Fruit fly (Drosophila melanogaster) whole organism, embryonic: ENCODE measurements around the gene shams.

Experiments used
- CG10267 ChIP-seq: fragments of 200-800 bp; sonication (Bioruptor generic); optimal IDR thresholded peaks from 2 replicates; lab custom pipeline; 2018; ENCODE audit warnings: missing biosample characterization, mild to moderate bottlenecking, missing genetic modification characterization, moderate library complexity
- CG12155 ChIP-seq: fragments of 200-800 bp; sonication (Bioruptor generic); optimal IDR thresholded peaks from 3 replicates; lab custom pipeline; 2016; ENCODE audit warnings: missing biosample characterization, missing genetic modification characterization
- CG12219 ChIP-seq: fragments of 200-800 bp; sonication (Bioruptor generic); optimal IDR thresholded peaks from 3 replicates; lab custom pipeline; 2018; ENCODE audit warnings: missing biosample characterization, mild to moderate bottlenecking, missing genetic modification characterization
- CG1603 ChIP-seq: fragments of 200-800 bp; sonication (Bioruptor generic); optimal IDR thresholded peaks from 2 replicates; lab custom pipeline; 2019; ENCODE audit warnings: missing biosample characterization, mild to moderate bottlenecking, missing genetic modification characterization, moderate library complexity
- CG17359 ChIP-seq: fragments of 200-800 bp; sonication (Bioruptor generic); optimal IDR thresholded peaks from 3 replicates; lab custom pipeline; 2018; ENCODE audit warnings: missing biosample characterization, mild to moderate bottlenecking, missing genetic modification characterization, moderate library complexity
- CG30020 ChIP-seq: fragments of 200-800 bp; optimal IDR thresholded peaks from 2 replicates; lab custom pipeline; 2019; ENCODE audit warnings: missing biosample characterization, mild to moderate bottlenecking, missing genetic modification characterization, moderate library complexity
- CG34376 ChIP-seq: fragments of 200-800 bp; sonication (Bioruptor generic); optimal IDR thresholded peaks from 2 replicates; lab custom pipeline; 2018; ENCODE audit warnings: missing biosample characterization, mild to moderate bottlenecking, missing genetic modification characterization
- CG3995 ChIP-seq: fragments of 200-800 bp; sonication (Bioruptor generic); optimal IDR thresholded peaks from 3 replicates; lab custom pipeline; 2016; ENCODE audit warnings: missing biosample characterization, missing genetic modification characterization
- CG4404 ChIP-seq: fragments of 200-800 bp; sonication (Bioruptor generic); IDR thresholded peaks from 2 replicates; pipeline ENCODE4 v1.3.6; 2022; ENCODE audit warnings: missing biosample characterization, missing genetic modification characterization
- CG8924 ChIP-seq: fragments of 200-800 bp; optimal IDR thresholded peaks from 3 replicates; lab custom pipeline; 2019; ENCODE audit warnings: missing biosample characterization, mild to moderate bottlenecking, missing genetic modification characterization, moderate library complexity
- CrebB ChIP-seq: fragments of 200-800 bp; sonication (Bioruptor generic); optimal IDR thresholded peaks from 3 replicates; lab custom pipeline; 2018; ENCODE audit warnings: missing biosample characterization, mild to moderate bottlenecking, missing genetic modification characterization
- D ChIP-seq, 2 experiments: fragments of 200-800 bp in 1 of 2; fragments of >200 bp in 1 of 2; sonication (Bioruptor generic) in 1 of 2; optimal IDR thresholded peaks; 2 replicates in 1 of 2; 3 replicates in 1 of 2; lab custom pipeline; 2017; ENCODE audit warnings: mild to moderate bottlenecking in 1 of 2, missing biosample characterization in 1 of 2, missing genetic modification characterization in 1 of 2, missing genetic modification reagents in 1 of 2
- D19A ChIP-seq: fragments of 200-800 bp; optimal IDR thresholded peaks from 3 replicates; lab custom pipeline; 2019; ENCODE audit warnings: missing biosample characterization, mild to moderate bottlenecking, missing genetic modification characterization, moderate library complexity
- MTF-1 ChIP-seq: fragments of 200-800 bp; sonication (Bioruptor generic); optimal IDR thresholded peaks from 2 replicates; lab custom pipeline; 2018; ENCODE audit warnings: missing biosample characterization, mild to moderate bottlenecking, missing genetic modification characterization, borderline replicate concordance
- Med ChIP-seq: fragments of 200-800 bp; sonication (Bioruptor generic); peaks from one replicate; lab custom pipeline; 2016; ENCODE audit warnings: missing biosample characterization, missing genetic modification characterization, mild to moderate bottlenecking, inconsistent platforms, moderate library complexity
- Meics ChIP-seq: fragments of 200-800 bp; sonication (Bioruptor generic); optimal IDR thresholded peaks from 2 replicates; lab custom pipeline; 2017; ENCODE audit warnings: missing biosample characterization, mild to moderate bottlenecking, missing genetic modification characterization
- Pdp1 ChIP-seq, 2 experiments: fragments of 200-800 bp; sonication (Bioruptor generic); optimal IDR thresholded peaks; 3 replicates each; lab custom pipeline; 2016; ENCODE audit warnings: missing biosample characterization in 2 of 2, missing genetic modification characterization in 2 of 2, mild to moderate bottlenecking in 1 of 2, moderate library complexity in 1 of 2
- Stat92E ChIP-seq, 3 experiments: fragments of >200 bp in 2 of 3; fragments of 200-800 bp in 1 of 3; sonication (Bioruptor generic) in 1 of 3; optimal IDR thresholded peaks; 2 replicates each; lab custom pipeline; 2017 to 2019; ENCODE audit warnings: missing biosample characterization in 3 of 3, missing genetic modification characterization in 3 of 3, mild to moderate bottlenecking in 1 of 3, moderate library complexity in 1 of 3
- Trl ChIP-seq, 3 experiments: fragments of >200 bp in 2 of 3; fragments of 200-800 bp in 1 of 3; sonication (Bioruptor generic) in 1 of 3; optimal IDR thresholded peaks; 2 replicates in 1 of 3; 3 replicates in 2 of 3; lab custom pipeline; 2016 to 2017; ENCODE audit warnings: missing biosample characterization in 1 of 3, missing genetic modification characterization in 1 of 3
- bsh ChIP-seq, 2 experiments: fragments of 200-800 bp; sonication (Bioruptor generic); optimal IDR thresholded peaks; 2 replicates each; lab custom pipeline; 2017 to 2018; ENCODE audit warnings: mild to moderate bottlenecking in 2 of 2, missing biosample characterization in 2 of 2, missing genetic modification characterization in 2 of 2, moderate library complexity in 1 of 2
- corto ChIP-seq: fragments of 200-800 bp; sonication (Bioruptor generic); optimal IDR thresholded peaks from 2 replicates; lab custom pipeline; 2016; ENCODE audit warnings: missing biosample characterization, mild to moderate bottlenecking, missing genetic modification characterization, moderate library complexity
- gfzf ChIP-seq: fragments of 200-800 bp; sonication (Bioruptor generic); optimal IDR thresholded peaks from 2 replicates; lab custom pipeline; 2016; ENCODE audit warnings: missing biosample characterization, mild to moderate bottlenecking, missing genetic modification characterization, moderate library complexity
- grn ChIP-seq: fragments of 200-800 bp; sonication (Bioruptor generic); optimal IDR thresholded peaks from 3 replicates; lab custom pipeline; 2017; ENCODE audit warnings: missing biosample characterization, missing genetic modification characterization
- h ChIP-seq: fragments of >200 bp; optimal IDR thresholded peaks from 2 replicates; lab custom pipeline; 2017
- her ChIP-seq: fragments of 200-800 bp; sonication (Bioruptor generic); optimal IDR thresholded peaks from 2 replicates; lab custom pipeline; 2016; ENCODE audit warnings: missing biosample characterization, missing genetic modification characterization
- kah ChIP-seq: fragments of 200-800 bp; sonication (Bioruptor generic); optimal IDR thresholded peaks from 2 replicates; lab custom pipeline; 2018; ENCODE audit warnings: missing biosample characterization, mild to moderate bottlenecking, missing genetic modification characterization
- kay ChIP-seq: fragments of 200-800 bp; sonication (Bioruptor generic); optimal IDR thresholded peaks from 2 replicates; lab custom pipeline; 2016; ENCODE audit warnings: missing biosample characterization, missing genetic modification characterization
- lab ChIP-seq: fragments of 200-800 bp; sonication (Bioruptor generic); optimal IDR thresholded peaks from 3 replicates; lab custom pipeline; 2017; ENCODE audit warnings: missing biosample characterization, missing genetic modification characterization, mild to moderate bottlenecking, moderate library complexity, missing genetic modification reagents
- onecut ChIP-seq: fragments of 200-800 bp; sonication (Bioruptor generic); IDR thresholded peaks from 2 replicates; pipeline ENCODE4 v1.3.6; 2022; ENCODE audit warnings: missing biosample characterization, missing genetic modification characterization
- sc ChIP-seq, 3 experiments: fragments of >200 bp in 2 of 3; fragments of 200-800 bp in 1 of 3; sonication (Bioruptor generic) in 1 of 3; optimal IDR thresholded peaks; 2 replicates in 2 of 3; 3 replicates in 1 of 3; lab custom pipeline; 2017; ENCODE audit warnings: mild to moderate bottlenecking in 1 of 3, missing biosample characterization in 1 of 3, missing genetic modification characterization in 1 of 3, missing genetic modification reagents in 1 of 3
- sd ChIP-seq: fragments of 200-800 bp; sonication (Bioruptor generic); optimal IDR thresholded peaks from 3 replicates; lab custom pipeline; 2018; ENCODE audit warnings: missing biosample characterization, mild to moderate bottlenecking, missing genetic modification characterization, moderate library complexity
- sqz ChIP-seq: fragments of 200-800 bp; sonication (Bioruptor generic); optimal IDR thresholded peaks from 3 replicates; lab custom pipeline; 2018; ENCODE audit warnings: missing biosample characterization, mild to moderate bottlenecking, missing genetic modification characterization
- sug ChIP-seq: fragments of 200-800 bp; optimal IDR thresholded peaks from 2 replicates; lab custom pipeline; 2019; ENCODE audit warnings: missing biosample characterization, mild to moderate bottlenecking, missing genetic modification characterization, moderate library complexity
- tll ChIP-seq, 2 experiments: fragments of 200-800 bp in 1 of 2; fragments of >200 bp in 1 of 2; sonication (Bioruptor generic) in 1 of 2; optimal IDR thresholded peaks; 2 replicates each; lab custom pipeline; 2017 to 2019; ENCODE audit warnings: missing biosample characterization in 2 of 2, missing genetic modification characterization in 2 of 2, mild to moderate bottlenecking in 1 of 2, moderate library complexity in 1 of 2
- tna ChIP-seq: fragments of 200-800 bp; sonication (Bioruptor generic); IDR thresholded peaks from 2 replicates; pipeline ENCODE4 v1.3.6; 2022; ENCODE audit warnings: missing biosample characterization, missing genetic modification characterization; ENCODE audit not compliant: partially characterized antibody
- toy ChIP-seq: fragments of 200-800 bp; sonication (Bioruptor generic); IDR thresholded peaks from 2 replicates; pipeline ENCODE4 v1.3.6; 2022; ENCODE audit warnings: missing biosample characterization, missing genetic modification characterization
- zf30C ChIP-seq: fragments of 200-800 bp; sonication (Bioruptor generic); optimal IDR thresholded peaks from 3 replicates; lab custom pipeline; 2018; ENCODE audit warnings: missing biosample characterization, mild to moderate bottlenecking, missing genetic modification characterization

The shams gene

dm6 chr3R:25049742-25050517, 24.5 kb downstream of the shams start (continued):
- TF ChIP-seq Trl (optimal IDR thresholded peaks at IDR 0.05; lab: Kevin White, UChicago): peak; percentile 49 to 84
- peak; percentile 9 for TF ChIP-seq Trl (GFP tag; optimal IDR thresholded peaks at IDR 0.05; lab: Kevin White, UChicago)
- peak; percentile 8 for TF ChIP-seq CG12219 (GFP tag; lab: Kevin White, UChicago)
- peak; percentile 42 for TF ChIP-seq Meics (GFP tag; lab: Kevin White, UChicago)
- no peak for TF ChIP-seq toy (GFP tag; lab: Robert Waterston, UW)
- peak; percentile 34 for TF ChIP-seq sqz (GFP tag; lab: Kevin White, UChicago)
- peak; percentile 91 for TF ChIP-seq CG34376
- no peak for TF ChIP-seq D19A (tag; lab: Kevin White, UChicago)
- TF ChIP-seq gfzf (GFP tag; lab: Kevin White, UChicago): peak; percentile 49
- peak; percentile 15 for TF ChIP-seq her (GFP tag; lab: Kevin White, UChicago)
- peak; percentile 58 for TF ChIP-seq corto (GFP tag; lab: Kevin White, UChicago)
- TF ChIP-seq sug: peak; percentile 68
- TF ChIP-seq Med (GFP tag; lab: Kevin White, UChicago): peak; percentile 80
- TF ChIP-seq grn (GFP tag; lab: Kevin White, UChicago): peak; percentile 55
- TF ChIP-seq CG12155 (GFP tag; lab: Kevin White, UChicago): peak; percentile 85
- no peak for TF ChIP-seq h (lab: Kevin White, UChicago)
- TF ChIP-seq sc (optimal IDR thresholded peaks at IDR 0.05; lab: Kevin White, UChicago): no peak
- TF ChIP-seq sc (GFP tag; optimal IDR thresholded peaks at IDR 0.05; lab: Kevin White, UChicago): no peak
- peak; percentile 39 for TF ChIP-seq D (optimal IDR thresholded peaks at IDR 0.05; lab: Kevin White, UChicago)
- TF ChIP-seq D (GFP tag; optimal IDR thresholded peaks at IDR 0.05; lab: Kevin White, UChicago): no peak
- TF ChIP-seq CG8924 (tag; lab: Kevin White, UChicago): peak; percentile 67
- peak in 1 of 2 experiments; percentile 47 for TF ChIP-seq tll (GFP tag; optimal IDR thresholded peaks at IDR 0.05; lab: Kevin White, UChicago)
- TF ChIP-seq tna (GFP tag; lab: Robert Waterston, UW): no peak
- TF ChIP-seq Pdp1 (GFP tag; optimal IDR thresholded peaks at IDR 0.05; lab: Kevin White, UChicago): peak in 1 of 2 experiments; percentile 54
- peak; percentile 58 for TF ChIP-seq sd
- peak; percentile 39 for TF ChIP-seq CrebB (tag; lab: Kevin White, UChicago)
- peak; percentile 93 for TF ChIP-seq kay (GFP tag; lab: Kevin White, UChicago)
- TF ChIP-seq CG4404 (GFP tag; lab: Robert Waterston, UW): no peak
- TF ChIP-seq CG10267 (tag; lab: Kevin White, UChicago): peak; percentile 81
- peak; percentile 65 for TF ChIP-seq CG3995
- peak in 1 of 2 experiments; percentile 37 for TF ChIP-seq bsh (GFP tag; optimal IDR thresholded peaks at IDR 0.05; lab: Kevin White, UChicago)
- TF ChIP-seq zf30C: peak; percentile 11
- peak; percentile 8 for TF ChIP-seq CG1603 (tag; lab: Kevin White, UChicago)
- peak; percentile 13 for TF ChIP-seq CG17359
- TF ChIP-seq CG30020 (tag; lab: Kevin White, UChicago): peak; percentile 33
- peak in 1 of 3 experiments; percentile 62 for TF ChIP-seq Stat92E (GFP tag; optimal IDR thresholded peaks at IDR 0.05; lab: Kevin White, UChicago)
- TF ChIP-seq kah (GFP tag; lab: Kevin White, UChicago): peak; percentile 17
- TF ChIP-seq lab (GFP tag; lab: Kevin White, UChicago): peak; percentile 72
- TF ChIP-seq onecut (GFP tag; lab: Robert Waterston, UW): peak; percentile 46; the same call in 1 of the 2 replicates
- peak; percentile 24 for TF ChIP-seq MTF-1 (GFP tag; lab: Kevin White, UChicago)
